Worm (Caenorhabditis elegans) whole organism, L2 larva: Measurements from ENCODE around the gene T06C12.9.
"Not testable (repeated sequence)": the region's sequence is repeated elsewhere in the genome, so short reads cannot be mapped to it uniquely, and the experiment has no call there.

Experiments
- F13H6.1 ChIP-seq: sonication (generic microtip); optimal IDR thresholded peaks from 2 replicates; lab custom pipeline; 2016; ENCODE audit warnings: missing genetic modification characterization, missing compliant biosample characterization
- ZK546.5 ChIP-seq: sonication (generic microtip); optimal IDR thresholded peaks from 2 replicates; lab custom pipeline; 2017; ENCODE audit warnings: missing biosample characterization, missing genetic modification characterization
- alr-1 ChIP-seq: fragments of 150-350 bp; optimal IDR thresholded peaks from 2 replicates; lab custom pipeline; 2014; ENCODE audit warnings: missing biosample characterization, missing genetic modification characterization
- ama-1 ChIP-seq: fragments of 150-350 bp; optimal IDR thresholded peaks from 2 replicates; lab custom pipeline; 2018; ENCODE audit warnings: inconsistent platforms
- blmp-1 ChIP-seq: sonication (generic microtip); optimal IDR thresholded peaks from 2 replicates; lab custom pipeline; 2017; ENCODE audit warnings: missing genetic modification characterization, mild to moderate bottlenecking, missing compliant biosample characterization, antibody characterized with exemption, moderate library complexity; ENCODE audit not compliant: insufficient read depth
- ceh-16 ChIP-seq: fragments of 150-350 bp; optimal IDR thresholded peaks from 2 replicates; lab custom pipeline; 2014; ENCODE audit warnings: missing biosample characterization, missing genetic modification characterization
- crh-2 ChIP-seq: sonication (generic microtip); optimal IDR thresholded peaks from 2 replicates; lab custom pipeline; 2017; ENCODE audit warnings: missing biosample characterization, missing genetic modification characterization
- dmd-4 ChIP-seq: sonication (generic microtip); optimal IDR thresholded peaks from 2 replicates; lab custom pipeline; 2017; ENCODE audit warnings: missing biosample characterization, missing genetic modification characterization
- elt-1 ChIP-seq: fragments of 150-350 bp; optimal IDR thresholded peaks from 2 replicates; lab custom pipeline; 2014; ENCODE audit warnings: missing biosample characterization, missing genetic modification characterization
- lin-13 ChIP-seq: fragments of 150-350 bp; optimal IDR thresholded peaks from 2 replicates; lab custom pipeline; 2014; ENCODE audit warnings: missing biosample characterization, missing genetic modification reagents, missing genetic modification characterization
- lin-39 ChIP-seq: fragments of 150-350 bp; optimal IDR thresholded peaks from 2 replicates; lab custom pipeline; 2014; ENCODE audit warnings: missing biosample characterization, missing genetic modification reagents, missing genetic modification characterization
- mab-5 ChIP-seq: fragments of 150-350 bp; optimal IDR thresholded peaks from 2 replicates; lab custom pipeline; 2014; ENCODE audit warnings: missing biosample characterization, missing genetic modification characterization
- mbf-1 ChIP-seq: sonication (generic microtip); optimal IDR thresholded peaks from 2 replicates; lab custom pipeline; 2017; ENCODE audit warnings: missing biosample characterization, missing genetic modification characterization
- nhr-10 ChIP-seq: sonication (generic microtip); optimal IDR thresholded peaks from 2 replicates; lab custom pipeline; 2017; ENCODE audit warnings: missing biosample characterization, missing genetic modification characterization
- nhr-11 ChIP-seq: fragments of 150-350 bp; optimal IDR thresholded peaks from 2 replicates; lab custom pipeline; 2014; ENCODE audit warnings: missing biosample characterization, missing genetic modification characterization
- nhr-12 ChIP-seq: fragments of 150-350 bp; optimal IDR thresholded peaks from 2 replicates; lab custom pipeline; 2014; ENCODE audit warnings: missing biosample characterization, missing genetic modification characterization
- nhr-129 ChIP-seq: fragments of 150-350 bp; optimal IDR thresholded peaks from 2 replicates; lab custom pipeline; 2014; ENCODE audit warnings: missing biosample characterization, missing genetic modification characterization
- nhr-21 ChIP-seq: fragments of 150-350 bp; optimal IDR thresholded peaks from 2 replicates; lab custom pipeline; 2014; ENCODE audit warnings: missing biosample characterization, missing genetic modification characterization
- nhr-23 ChIP-seq: fragments of 150-350 bp; optimal IDR thresholded peaks from 2 replicates; lab custom pipeline; 2014; ENCODE audit warnings: missing biosample characterization, missing genetic modification reagents, missing genetic modification characterization
- nhr-25 ChIP-seq: fragments of 150-350 bp; sonication (generic microtip); optimal IDR thresholded peaks from 3 replicates; lab custom pipeline; 2014; ENCODE audit warnings: missing biosample characterization, missing genetic modification characterization
- nhr-6 ChIP-seq: fragments of 150-350 bp; optimal IDR thresholded peaks from 2 replicates; lab custom pipeline; 2014; ENCODE audit warnings: missing biosample characterization, missing genetic modification characterization
- nhr-77 ChIP-seq: fragments of 150-350 bp; optimal IDR thresholded peaks from 2 replicates; lab custom pipeline; 2014; ENCODE audit warnings: missing biosample characterization, missing genetic modification characterization
- sem-4 ChIP-seq: fragments of 150-350 bp; optimal IDR thresholded peaks from 2 replicates; lab custom pipeline; 2014; ENCODE audit warnings: missing biosample characterization, missing genetic modification reagents, missing genetic modification characterization
- skn-1 ChIP-seq: sonication (generic microtip); optimal IDR thresholded peaks from 2 replicates; lab custom pipeline; 2017; ENCODE audit warnings: missing biosample characterization, missing genetic modification characterization
- sma-3 ChIP-seq: sonication (generic microtip); optimal IDR thresholded peaks from 2 replicates; lab custom pipeline; 2016; ENCODE audit warnings: missing genetic modification reagents, missing genetic modification characterization, missing compliant biosample characterization
- sma-9 ChIP-seq, 2 experiments: fragments of 150-350 bp in 1 of 2; sonication (generic microtip) in 1 of 2; optimal IDR thresholded peaks; 2 replicates each; lab custom pipeline; 2014 to 2016; ENCODE audit warnings: missing genetic modification characterization in 2 of 2, mild to moderate bottlenecking in 1 of 2, missing biosample characterization in 1 of 2, missing compliant biosample characterization in 1 of 2, missing genetic modification reagents in 1 of 2, moderate library complexity in 1 of 2
- snpc-4 ChIP-seq: fragments of 150-350 bp; optimal IDR thresholded peaks from 2 replicates; lab custom pipeline; 2014; ENCODE audit warnings: missing biosample characterization, missing genetic modification characterization
- unc-39 ChIP-seq: fragments of 150-350 bp; optimal IDR thresholded peaks from 2 replicates; lab custom pipeline; 2014; ENCODE audit warnings: missing biosample characterization, missing genetic modification characterization
- unc-55 ChIP-seq: fragments of 150-350 bp; sonication (generic microtip); optimal IDR thresholded peaks from 3 replicates; lab custom pipeline; 2014; ENCODE audit warnings: missing biosample characterization, missing genetic modification reagents, missing genetic modification characterization
- ztf-1 ChIP-seq: fragments of 200-800 bp; sonication (Bioruptor generic); conservative IDR thresholded peaks from 2 replicates; pipeline ENCODE4 v1.3.6; 2022; ENCODE audit warnings: missing genetic modification characterization, missing compliant biosample characterization
- ztf-11 ChIP-seq: sonication (generic microtip); optimal IDR thresholded peaks from 2 replicates; lab custom pipeline; 2017; ENCODE audit warnings: missing biosample characterization, missing genetic modification characterization
- ztf-4 ChIP-seq: fragments of 150-350 bp; optimal IDR thresholded peaks from 2 replicates; lab custom pipeline; 2014; ENCODE audit warnings: missing biosample characterization, missing genetic modification characterization

Gene T06C12.9

DNA sequence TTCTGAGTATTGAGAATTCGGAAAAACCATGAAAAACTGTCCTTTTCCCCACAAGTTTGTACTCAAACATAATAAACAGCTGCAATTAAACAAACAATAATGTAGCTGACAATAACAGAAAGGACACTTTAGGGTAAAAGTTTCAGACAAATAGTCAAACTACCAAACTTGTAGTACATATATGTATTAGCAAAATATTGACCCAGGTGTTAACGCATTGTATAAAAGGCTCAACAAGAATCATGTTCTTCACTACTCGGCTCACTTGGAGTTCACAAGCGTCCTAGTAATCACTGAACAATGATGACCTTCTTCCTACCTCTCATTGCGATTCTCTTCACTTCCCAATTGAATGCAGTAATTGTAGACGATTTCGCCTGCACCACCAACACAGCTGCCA is 26.0 kb upstream of the T06C12.9 start, which contains the start of gene F35E8.6:
TSS of gene F35E8.6 (plus strand) at position 301 of the 400 bp plus-strand sequence.
- TF ChIP-seq nhr-12 (tag; lab: Kevin White, UChicago) (no peak), nhr-21 (tag; lab: Kevin White, UChicago) (no peak), elt-1 (no peak)

DNA sequence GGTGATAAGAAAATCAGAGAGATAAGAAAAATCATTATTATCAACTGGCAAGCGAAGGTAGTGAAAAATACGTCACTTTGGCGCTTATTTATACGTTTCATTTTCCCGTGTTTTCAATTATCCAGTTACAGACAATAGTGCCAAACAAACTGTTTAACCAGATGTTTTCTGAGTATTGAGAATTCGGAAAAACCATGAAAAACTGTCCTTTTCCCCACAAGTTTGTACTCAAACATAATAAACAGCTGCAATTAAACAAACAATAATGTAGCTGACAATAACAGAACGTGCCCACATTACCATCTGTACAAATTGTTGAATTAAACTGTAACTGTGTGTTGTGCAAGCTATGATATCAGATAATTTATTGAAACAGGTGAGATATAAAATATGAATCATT is 19.7 kb upstream of the T06C12.9 start, which contains the start of the genes F35E8.1 and F35E8.2:
TSS of gene F35E8.1 (minus strand) at position 101 of the 400 bp plus-strand sequence.
TSS of gene F35E8.2 (plus strand) at position 132 of the 400 bp plus-strand sequence.
- TF ChIP-seq mab-5; lin-13 (GFP tag; lab: Kevin White, UChicago); nhr-12 (tag; lab: Kevin White, UChicago): not testable (repeated sequence)

ce11 chrV:15900564-15900963 is 14.7 kb upstream of the T06C12.9 start:
- TF ChIP-seq unc-39 (tag; lab: Kevin White, UChicago) (no peak), sem-4 (tag; lab: Kevin White, UChicago) (no peak), blmp-1 (tag; lab: Kevin White, UChicago) (no peak), nhr-25 (tag; lab: Kevin White, UChicago) (no peak), skn-1 (tag; lab: Kevin White, UChicago) (no peak), sma-3 (no peak), alr-1 (tag; lab: Kevin White, UChicago) (no peak), ama-1 (lab: Kevin White, UChicago) (no peak)
- TF ChIP-seq, all 48 proteins: peak for 0

- TF ChIP-seq nhr-77 (tag; lab: Kevin White, UChicago) (no peak), alr-1 (tag; lab: Kevin White, UChicago) (no peak), sma-9 (GFP tag; optimal IDR thresholded peaks at IDR 0.05; lab: Kevin White, UChicago) (no peak), sma-9 (tag; optimal IDR thresholded peaks at IDR 0.05; lab: Kevin White, UChicago) (no peak), mbf-1 (tag; lab: Kevin White, UChicago) (no peak), nhr-25 (tag; lab: Kevin White, UChicago) (no peak), lin-39 (no peak), ceh-16 (tag; lab: Kevin White, UChicago) (no peak), unc-39 (tag; lab: Kevin White, UChicago) (no peak), crh-2 (tag; lab: Kevin White, UChicago) (no peak), unc-55 (GFP tag; lab: Kevin White, UChicago) (no peak), ztf-1 (no peak), ama-1 (lab: Kevin White, UChicago) (no peak), nhr-23 (tag; lab: Kevin White, UChicago) (no peak), ztf-4 (tag; lab: Kevin White, UChicago) (no peak), nhr-12 (tag; lab: Kevin White, UChicago) (no peak), nhr-11 (tag; lab: Kevin White, UChicago) (no peak), sem-4 (tag; lab: Kevin White, UChicago) (no peak), snpc-4 (tag; lab: Kevin White, UChicago) (no peak), F13H6.1 (no peak)
These were observed 13.8 kb upstream of the T06C12.9 start, which contains the start of gene T06C12.14 for ce11 chrV:15899696-15900095. T06C12.14 (plus strand) TSS chrV:15899996.

- TF ChIP-seq lin-13 (GFP tag; lab: Kevin White, UChicago) (no peak), skn-1 (tag; lab: Kevin White, UChicago) (no peak), ztf-1 (no peak), mbf-1 (tag; lab: Kevin White, UChicago) (no peak)
These were observed 11.8 kb upstream of the T06C12.9 start, which contains the start of gene str-60 for ce11 chrV:15897696-15898095. str-60 (plus strand) TSS chrV:15897996.

DNA sequence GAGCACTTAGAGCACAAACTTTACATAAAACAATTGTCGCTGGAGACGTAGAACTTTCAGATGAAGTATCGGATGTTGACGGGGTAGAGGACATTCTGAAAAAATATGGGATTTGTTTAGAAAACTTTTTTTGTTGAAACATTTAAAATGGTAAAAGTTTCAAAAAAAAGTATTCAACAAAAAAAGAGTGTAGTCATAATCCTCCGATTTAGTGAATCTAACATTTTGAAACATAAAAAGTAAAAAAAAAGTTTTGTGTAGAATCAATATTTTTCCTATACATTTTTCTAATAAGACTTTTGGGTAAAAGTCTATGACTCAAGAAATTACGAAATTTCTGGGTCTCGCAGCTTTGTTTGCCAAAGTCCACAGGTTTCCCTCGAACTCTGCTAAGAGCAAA is 10.8 kb upstream of the T06C12.9 start, which contains the start of gene nhr-213:
TSS of gene nhr-213 (minus strand) at position 101 of the 400 bp plus-strand sequence.
- TF ChIP-seq nhr-6 (tag; lab: Kevin White, UChicago) (no peak), snpc-4 (tag; lab: Kevin White, UChicago) (no peak)

DNA sequence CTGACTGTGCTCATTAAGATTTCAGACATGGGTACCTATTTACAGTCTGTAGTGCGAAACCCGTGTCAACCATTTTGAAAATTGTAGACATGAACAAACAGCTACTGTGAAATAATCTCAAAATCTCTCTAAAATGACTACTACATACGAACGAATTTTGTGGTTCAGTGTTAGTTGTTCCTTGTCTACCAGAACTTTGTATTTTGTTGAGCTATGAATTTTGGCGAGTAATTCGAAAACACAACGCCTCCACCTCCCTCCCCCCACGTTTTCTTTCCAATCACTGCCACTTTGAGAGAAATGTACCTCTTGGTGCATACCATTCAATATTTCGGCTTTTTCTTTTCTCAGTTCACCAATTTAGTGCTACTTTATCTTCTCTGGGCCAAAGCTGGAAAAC is 6.8 kb upstream of the T06C12.9 start, which contains the start of gene T06C12.11:
TSS of gene T06C12.11 (plus strand) at position 301 of the 400 bp plus-strand sequence.
- TF ChIP-seq nhr-129 (tag; lab: Kevin White, UChicago) (no peak), nhr-10 (no peak), nhr-25 (tag; lab: Kevin White, UChicago) (no peak), nhr-11 (tag; lab: Kevin White, UChicago) (no peak), ztf-11 (tag; lab: Kevin White, UChicago) (no peak), dmd-4 (tag; lab: Kevin White, UChicago) (no peak), ZK546.5 (no peak)
